Worm (Caenorhabditis elegans): ENCODE results near the gene Y75B8A.31.

Y75B8A.31 gene

DNA sequence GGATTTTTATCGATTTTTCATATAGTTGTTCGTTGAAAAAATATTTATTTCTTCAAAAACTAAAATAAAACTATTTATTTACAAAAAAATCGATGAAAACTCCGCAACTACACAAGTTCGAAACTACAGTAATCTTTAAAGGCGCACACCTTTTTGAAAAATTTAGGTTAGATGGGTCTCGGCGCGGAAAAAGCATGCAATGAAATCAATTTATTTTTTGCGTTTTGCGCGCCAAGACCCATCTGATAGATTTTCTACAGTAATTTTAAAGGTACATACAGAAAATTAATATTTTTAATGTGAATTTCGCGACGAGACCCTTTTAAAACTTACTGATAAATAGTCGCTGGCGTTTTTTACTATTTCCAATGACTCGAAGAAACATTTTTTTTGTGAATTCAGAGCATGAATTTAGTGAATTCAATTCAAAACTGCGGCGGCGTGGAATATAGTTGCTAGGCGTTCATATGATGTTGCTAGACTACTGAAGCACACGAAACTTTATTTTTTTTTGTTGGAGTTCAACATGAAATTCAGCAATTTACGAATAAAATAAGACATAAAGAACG lies 15.6 kb downstream of the Y75B8A.31 start, which contains the start of gene Y75B8A.33:
TSS of gene Y75B8A.33 (minus strand) at position 385 of the 569 bp plus-strand sequence.
- TF ChIP-seq flh-1 (GFP tag; optimal IDR thresholded peaks at IDR 0.05) (no peak), ceh-83 (GFP tag; optimal IDR thresholded peaks at IDR 0.05) (peak; percentile 44), sptf-1 (tag; optimal IDR thresholded peaks at IDR 0.05) (peak; percentile 8)

DNA sequence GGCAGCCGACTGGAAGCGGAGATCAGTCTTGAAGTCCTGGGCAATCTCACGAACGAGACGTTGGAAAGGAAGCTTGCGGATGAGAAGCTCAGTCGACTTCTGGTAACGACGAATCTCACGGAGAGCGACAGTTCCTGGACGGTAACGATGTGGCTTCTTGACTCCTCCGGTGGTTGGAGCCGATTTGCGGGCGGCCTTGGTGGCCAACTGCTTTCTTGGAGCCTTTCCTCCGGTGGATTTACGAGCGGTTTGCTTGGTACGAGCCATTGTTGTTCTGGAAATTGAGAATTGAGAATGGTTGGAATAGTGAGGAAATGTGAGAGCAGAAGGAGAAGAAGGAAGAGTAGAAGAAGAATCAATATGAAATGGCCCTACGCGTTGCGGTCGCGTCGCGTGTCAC lies 16.4 kb downstream of the Y75B8A.31 start:
- TF ChIP-seq flh-1 (GFP tag; optimal IDR thresholded peaks at IDR 0.05): no peak
- no peak for TF ChIP-seq nhr-2 (tag; optimal IDR thresholded peaks at IDR 0.05)
- TF ChIP-seq nhr-12 (tag; optimal IDR thresholded peaks at IDR 0.05): no peak
- no peak for TF ChIP-seq unc-39 (tag; optimal IDR thresholded peaks at IDR 0.05)
- no peak for TF ChIP-seq pha-4 (tag; optimal IDR thresholded peaks at IDR 0.05)
- no peak for TF ChIP-seq cnd-1 (tag; optimal IDR thresholded peaks at IDR 0.05)
- TF ChIP-seq lsy-2 (tag; optimal IDR thresholded peaks at IDR 0.05): no peak
- TF ChIP-seq mls-2 (tag; optimal IDR thresholded peaks at IDR 0.05): no peak

ce11 chrIII:12368462-12369306 lies 17.2 kb downstream of the Y75B8A.31 start, which contains the start of gene his-72:
his-72 (minus strand) TSS chrIII:12369050.
- TF ChIP-seq ztf-11 (tag; optimal IDR thresholded peaks at IDR 0.05): no peak
- TF ChIP-seq elt-1 (tag; optimal IDR thresholded peaks at IDR 0.05; ENCODE audit: borderline replicate concordance, insufficient read depth): no peak
- peak; percentile 45 for TF ChIP-seq nhr-12 (tag; optimal IDR thresholded peaks at IDR 0.05)
- no peak for TF ChIP-seq nhr-76 (tag; optimal IDR thresholded peaks at IDR 0.05)
- TF ChIP-seq flh-1 (GFP tag; optimal IDR thresholded peaks at IDR 0.05): peak; percentile 3
- TF ChIP-seq ceh-43 (GFP tag; optimal IDR thresholded peaks at IDR 0.05): no peak
- TF ChIP-seq bed-3 (GFP tag; optimal IDR thresholded peaks at IDR 0.05): peak; percentile 7
- TF ChIP-seq M03D4.4 (tag; optimal IDR thresholded peaks at IDR 0.05): no peak
- no peak for TF ChIP-seq lin-32 (GFP tag; optimal IDR thresholded peaks at IDR 0.05)
- no peak for TF ChIP-seq nhr-28 (tag; optimal IDR thresholded peaks at IDR 0.05)
- peak; percentile 46 for TF ChIP-seq ceh-39 (tag; optimal IDR thresholded peaks at IDR 0.05)
- no peak for TF ChIP-seq nhr-237 (tag; optimal IDR thresholded peaks at IDR 0.05)
- TF ChIP-seq elt-3 (tag; optimal IDR thresholded peaks at IDR 0.05): no peak
- TF ChIP-seq nhr-2 (tag; optimal IDR thresholded peaks at IDR 0.05): no peak
- no peak for TF ChIP-seq mab-5 (tag; optimal IDR thresholded peaks at IDR 0.05)
- peak; percentile 100 for TF ChIP-seq hlh-1 (tag; optimal IDR thresholded peaks at IDR 0.05)
- no peak for TF ChIP-seq ces-1 (GFP tag; optimal IDR thresholded peaks at IDR 0.05)
- TF ChIP-seq lsy-2 (tag; optimal IDR thresholded peaks at IDR 0.05): peak; percentile 11
- TF ChIP-seq zip-8 (tag; optimal IDR thresholded peaks at IDR 0.05): no peak
- peak; percentile 45 for TF ChIP-seq sptf-1 (tag; optimal IDR thresholded peaks at IDR 0.05)
- peak; percentile 12 for TF ChIP-seq unc-62 (GFP tag; optimal IDR thresholded peaks at IDR 0.05)
- peak; percentile 41 for TF ChIP-seq unc-120 (tag; optimal IDR thresholded peaks at IDR 0.05; ENCODE audit: poor library complexity, severe bottlenecking)
- TF ChIP-seq ham-2 (GFP tag; optimal IDR thresholded peaks at IDR 0.05): peak; percentile 23
- TF ChIP-seq lin-13 (tag; optimal IDR thresholded peaks at IDR 0.05): peak; percentile 27
- peak; percentile 54 for TF ChIP-seq drap-1 (GFP tag; optimal IDR thresholded peaks at IDR 0.05)
- TF ChIP-seq pha-4 (tag; optimal IDR thresholded peaks at IDR 0.05): peak; percentile 3
- TF ChIP-seq ceh-83 (GFP tag; optimal IDR thresholded peaks at IDR 0.05): peak; percentile 75
- TF ChIP-seq mls-2 (tag; optimal IDR thresholded peaks at IDR 0.05): peak; percentile 53
- TF ChIP-seq unc-39 (tag; optimal IDR thresholded peaks at IDR 0.05): no peak
- no peak for TF ChIP-seq snpc-4 (tag; optimal IDR thresholded peaks at IDR 0.05)
- TF ChIP-seq mep-1 (tag; optimal IDR thresholded peaks at IDR 0.05): peak; percentile 50
- TF ChIP-seq blmp-1 (tag; optimal IDR thresholded peaks at IDR 0.05): no peak
- TF ChIP-seq cnd-1 (tag; optimal IDR thresholded peaks at IDR 0.05): peak; percentile 52
- TF ChIP-seq sem-2 (GFP tag; optimal IDR thresholded peaks at IDR 0.05): no peak
- no peak for TF ChIP-seq tbx-8 (GFP tag; optimal IDR thresholded peaks at IDR 0.05)
